Worm (Caenorhabditis elegans) whole organism, midembryonic: ENCODE results near the gene zig-11.
A peak's percentile ranks its signal among the peaks of the same experiment; 100 is the strongest.

Source experiments
- T22C8.4 ChIP-seq: fragments of 200-800 bp; sonication (Bioruptor generic); IDR thresholded peaks from 2 replicates; pipeline ENCODE4 v1.3.6; 2022; ENCODE audit warnings: missing genetic modification characterization, missing compliant biosample characterization
- cog-1 ChIP-seq: sonication (generic microtip); optimal IDR thresholded peaks from 2 replicates; lab custom pipeline; 2016; ENCODE audit warnings: missing genetic modification characterization, missing compliant biosample characterization
- flt-1 ChIP-seq: fragments of 200-800 bp; sonication (Bioruptor generic); IDR thresholded peaks from 2 replicates; pipeline ENCODE4 v1.3.6; 2022; ENCODE audit warnings: missing genetic modification characterization, missing compliant biosample characterization
- klf-2 ChIP-seq: fragments of 200-800 bp; sonication (Bioruptor generic); conservative IDR thresholded peaks from 2 replicates; pipeline ENCODE4 v1.3.6; 2022; ENCODE audit warnings: missing genetic modification reagents, missing genetic modification characterization, missing compliant biosample characterization
- med-1 ChIP-seq: sonication (generic microtip); optimal IDR thresholded peaks from 2 replicates; lab custom pipeline; 2017; ENCODE audit warnings: missing genetic modification characterization, mild to moderate bottlenecking, missing compliant biosample characterization, antibody characterized with exemption, missing genetic modification reagents; ENCODE audit not compliant: insufficient read depth
- ref-1 ChIP-seq: fragments of 200-800 bp; sonication (Bioruptor generic); conservative IDR thresholded peaks from 2 replicates; pipeline ENCODE4 v1.3.6; 2022; ENCODE audit warnings: missing genetic modification reagents, missing genetic modification characterization, missing compliant biosample characterization
- tab-1 ChIP-seq: fragments of 200-800 bp; sonication (Bioruptor generic); IDR thresholded peaks from 2 replicates; pipeline ENCODE4 v1.3.6; 2022; ENCODE audit warnings: missing genetic modification characterization, missing compliant biosample characterization
- ztf-23 ChIP-seq: fragments of 200-800 bp; sonication (Bioruptor generic); IDR thresholded peaks from 2 replicates; pipeline ENCODE4 v1.3.6; 2022; ENCODE audit warnings: missing genetic modification reagents, missing genetic modification characterization, missing compliant biosample characterization
- ztf-29 ChIP-seq: fragments of 200-800 bp; sonication (Bioruptor generic); IDR thresholded peaks from 2 replicates; pipeline ENCODE4 v1.3.6; 2022; ENCODE audit warnings: missing genetic modification reagents, missing genetic modification characterization, missing compliant biosample characterization

Gene zig-11

ce11 chrV:1875497-1875988 is 17.2 kb downstream of the zig-11 start:
- TF ChIP-seq T22C8.4 (no peak), klf-2 (GFP tag; lab: Robert Waterston, UW) (0 out of 2 replicates have a peak, but pooled peaks have one; percentile 49), flt-1 (GFP tag; lab: Robert Waterston, UW) (no peak), ztf-23 (GFP tag; lab: Robert Waterston, UW) (no peak)

- TF ChIP-seq klf-2 (GFP tag; lab: Robert Waterston, UW) (no peak), ztf-23 (GFP tag; lab: Robert Waterston, UW) (no peak), tab-1 (no peak), ztf-29 (GFP tag; lab: Robert Waterston, UW) (no peak), med-1 (GFP tag; lab: Kevin White, UChicago) (no peak), cog-1 (tag; lab: Kevin White, UChicago) (no peak), flt-1 (GFP tag; lab: Robert Waterston, UW) (no peak), ref-1 (GFP tag; lab: Robert Waterston, UW) (no peak)
Measured at ce11 chrV:1874827-1875226, 17.9 kb downstream of the zig-11 start.

ce11 chrV:1871768-1872296 is 20.9 kb downstream of the zig-11 start, which contains the start of the genes T10B5.4 and cct-7:
TSS of gene T10B5.4 (minus strand) at chrV:1871807.
TSS of gene cct-7 (plus strand) at chrV:1872246.
- TF ChIP-seq ref-1 (GFP tag; lab: Robert Waterston, UW) (no peak), tab-1 (peak; percentile 52; the same call in 1 of the 2 replicates), cog-1 (tag; lab: Kevin White, UChicago) (peak; percentile 67), med-1 (GFP tag; lab: Kevin White, UChicago) (no peak), flt-1 (GFP tag; lab: Robert Waterston, UW) (peak; percentile 76), ztf-29 (GFP tag; lab: Robert Waterston, UW) (0 out of 2 replicates have a peak, but pooled peaks have one; percentile 34), klf-2 (GFP tag; lab: Robert Waterston, UW) (no peak), ztf-23 (GFP tag; lab: Robert Waterston, UW) (peak; percentile 75), T22C8.4 (0 out of 2 replicates have a peak, but pooled peaks have one; percentile 11)

ce11 chrV:1870515-1870940 is 22.2 kb downstream of the zig-11 start:
- TF ChIP-seq tab-1 (no peak), cog-1 (tag; lab: Kevin White, UChicago) (no peak)

- no peak for TF ChIP-seq ref-1 (GFP tag; lab: Robert Waterston, UW)
- no peak for TF ChIP-seq tab-1
- no peak for TF ChIP-seq cog-1 (tag; lab: Kevin White, UChicago)
- no peak for TF ChIP-seq med-1 (GFP tag; lab: Kevin White, UChicago)
- TF ChIP-seq flt-1 (GFP tag; lab: Robert Waterston, UW): no peak
- no peak for TF ChIP-seq T22C8.4
- TF ChIP-seq ztf-29 (GFP tag; lab: Robert Waterston, UW): no peak
Measured at ce11 chrV:1869682-1870081, 23.1 kb downstream of the zig-11 start, which contains the start of gene T10B5.3. TSS of gene T10B5.3 (minus strand) at chrV:1869782.

ce11 chrV:1868596-1869263 is 24.0 kb downstream of the zig-11 start, which contains the start of gene knl-3:
TSS of gene knl-3 (plus strand) at chrV:1869213.
- TF ChIP-seq ref-1 (GFP tag; lab: Robert Waterston, UW): no peak
- TF ChIP-seq ztf-23 (GFP tag; lab: Robert Waterston, UW): peak; percentile 76
- TF ChIP-seq med-1 (GFP tag; lab: Kevin White, UChicago): peak; percentile 48
- no peak for TF ChIP-seq klf-2 (GFP tag; lab: Robert Waterston, UW)
- TF ChIP-seq T22C8.4: peak; percentile 71
- TF ChIP-seq flt-1 (GFP tag; lab: Robert Waterston, UW): peak; percentile 75; the same call in 1 of the 2 replicates
- TF ChIP-seq ztf-29 (GFP tag; lab: Robert Waterston, UW): 0 out of 2 replicates have a peak, but pooled peaks have one; percentile 43
- TF ChIP-seq cog-1 (tag; lab: Kevin White, UChicago): peak; percentile 63
- TF ChIP-seq tab-1: peak; percentile 75; the same call in 1 of the 2 replicates

- TF ChIP-seq ref-1 (GFP tag; lab: Robert Waterston, UW) (no peak), T22C8.4 (no peak), cog-1 (tag; lab: Kevin White, UChicago) (no peak), med-1 (GFP tag; lab: Kevin White, UChicago) (no peak), tab-1 (no peak), ztf-23 (GFP tag; lab: Robert Waterston, UW) (no peak), ztf-29 (GFP tag; lab: Robert Waterston, UW) (no peak), flt-1 (GFP tag; lab: Robert Waterston, UW) (no peak), klf-2 (GFP tag; lab: Robert Waterston, UW) (no peak)
Measured at ce11 chrV:1868025-1868424, 24.7 kb downstream of the zig-11 start.

- no peak for TF ChIP-seq ztf-23 (GFP tag; lab: Robert Waterston, UW)
- no peak for TF ChIP-seq med-1 (GFP tag; lab: Kevin White, UChicago)
- TF ChIP-seq ref-1 (GFP tag; lab: Robert Waterston, UW): no peak
- no peak for TF ChIP-seq ztf-29 (GFP tag; lab: Robert Waterston, UW)
- TF ChIP-seq tab-1: no peak
- TF ChIP-seq klf-2 (GFP tag; lab: Robert Waterston, UW): no peak
- no peak for TF ChIP-seq flt-1 (GFP tag; lab: Robert Waterston, UW)
- TF ChIP-seq T22C8.4: no peak
- no peak for TF ChIP-seq cog-1 (tag; lab: Kevin White, UChicago)
Measured at ce11 chrV:1864997-1865396, 27.7 kb downstream of the zig-11 start.

- TF ChIP-seq tab-1 (no peak), ztf-23 (GFP tag; lab: Robert Waterston, UW) (0 out of 2 replicates have a peak, but pooled peaks have one; percentile 17)
Measured at ce11 chrV:1862954-1863353, 29.8 kb downstream of the zig-11 start.
